Worm (Caenorhabditis elegans): Measurements from ENCODE around the gene rnh-2.

The rnh-2 gene

DNA sequence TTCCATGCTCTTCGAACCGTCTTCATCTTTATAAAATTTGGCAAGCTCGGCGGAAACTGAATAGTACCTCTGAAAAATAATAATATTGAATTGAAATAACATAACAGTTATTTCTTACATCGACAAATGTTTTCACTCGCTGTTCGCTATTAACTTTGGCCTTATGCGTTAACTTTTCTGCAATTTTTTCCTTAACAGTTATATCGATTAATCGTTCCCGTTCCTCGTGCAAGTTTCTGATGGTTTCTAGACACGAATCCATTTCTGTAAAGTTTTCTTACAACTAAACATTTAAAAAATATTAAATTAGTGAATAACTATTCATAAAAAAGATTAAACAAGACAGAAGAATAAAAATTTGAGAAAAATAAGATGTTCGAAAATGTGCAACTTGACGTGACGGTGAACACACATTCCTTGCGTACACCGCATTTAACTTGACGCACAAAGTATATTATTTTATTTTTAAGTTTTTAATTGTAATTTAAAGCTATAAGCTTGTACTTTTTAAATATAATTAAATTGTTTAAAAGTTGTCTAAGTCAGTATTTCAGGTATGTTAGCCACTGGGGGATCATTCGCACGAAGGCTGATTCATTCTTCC, 8.3 kb downstream of the rnh-2 start, which contains the start of the genes prp-9 and mrps-18B (continued):
- TF ChIP-seq lin-15B (tag; optimal IDR thresholded peaks at IDR 0.05) (no peak), php-3 (GFP tag; IDR thresholded peaks at IDR 0.05) (no peak), set-16 (GFP tag; IDR thresholded peaks at IDR 0.05) (no peak), duxl-1 (tag; optimal IDR thresholded peaks at IDR 0.05; ENCODE audit: poor library complexity) (no peak), nhr-77 (tag; optimal IDR thresholded peaks at IDR 0.05) (no peak), snpc-1.2 (GFP tag; IDR thresholded peaks at IDR 0.05) (no peak), fkh-10 (GFP tag; optimal IDR thresholded peaks at IDR 0.05) (no peak), lsy-2 (tag; optimal IDR thresholded peaks at IDR 0.05) (peak in 1 of 2 experiments; percentile 78), ces-1 (GFP tag; optimal IDR thresholded peaks at IDR 0.05) (no peak), rbr-2 (tag; optimal IDR thresholded peaks at IDR 0.05) (no peak), mdt-29 (GFP tag; IDR thresholded peaks at IDR 0.05) (no peak), lin-29 (GFP tag; IDR thresholded peaks at IDR 0.05) (no peak), pha-4 (GFP tag; IDR thresholded peaks at IDR 0.05) (no peak), pha-4 (tag; optimal IDR thresholded peaks at IDR 0.05) (no peak), nhr-11 (tag; optimal IDR thresholded peaks at IDR 0.05) (no peak), mdl-1 (tag; optimal IDR thresholded peaks at IDR 0.05) (no peak), T20F7.1 (GFP tag; optimal IDR thresholded peaks at IDR 0.05) (peak; percentile 66), mxl-2 (GFP tag; conservative IDR thresholded peaks at IDR 0.05) (no peak), ceh-82 (tag; optimal IDR thresholded peaks at IDR 0.05) (no peak), dve-1 (tag; optimal IDR thresholded peaks at IDR 0.05; ENCODE audit: insufficient read depth) (no peak), nhr-48 (tag; optimal IDR thresholded peaks at IDR 0.05) (no peak), madf-5 (GFP tag; IDR thresholded peaks at IDR 0.05) (no peak), mep-1 (tag; optimal IDR thresholded peaks at IDR 0.05) (no peak), hlh-30 (tag; optimal IDR thresholded peaks at IDR 0.05; ENCODE audit: insufficient read depth) (peak; percentile 23), pqm-1 (tag; optimal IDR thresholded peaks at IDR 0.05) (no peak), F37D6.2 (tag; optimal IDR thresholded peaks at IDR 0.05) (no peak), F49E8.2 (tag; optimal IDR thresholded peaks at IDR 0.05; ENCODE audit: borderline replicate concordance) (no peak), F10B5.3 (tag; optimal IDR thresholded peaks at IDR 0.05) (no peak), daf-19 (GFP tag; conservative IDR thresholded peaks at IDR 0.05) (no peak), ceh-28 (tag; optimal IDR thresholded peaks at IDR 0.05) (no peak), lir-3 (tag; optimal IDR thresholded peaks at IDR 0.05) (no peak)

DNA sequence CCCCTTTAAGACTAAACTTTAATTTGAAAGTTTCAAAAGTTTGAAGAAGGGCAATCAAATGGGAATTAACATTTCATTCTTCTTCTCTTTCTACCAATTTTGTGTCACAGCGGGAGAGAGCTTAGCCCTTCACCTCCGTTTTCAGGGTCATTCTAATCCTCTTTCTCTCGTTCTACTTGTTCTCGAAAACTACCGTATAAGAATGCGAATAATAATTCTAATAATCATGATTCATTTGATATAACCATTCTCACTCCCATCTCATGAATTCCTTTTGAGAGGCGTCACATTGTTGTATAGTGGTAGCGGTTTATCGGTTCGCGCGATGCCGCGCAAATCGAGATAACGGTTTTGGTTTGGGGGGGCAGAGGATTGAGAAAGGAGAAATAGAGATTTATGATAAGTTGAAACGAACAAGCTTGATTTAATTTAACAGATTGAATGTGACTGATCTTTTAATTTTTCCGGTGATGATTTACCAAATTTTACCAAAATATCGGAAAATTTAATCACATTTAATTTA, 12.3 kb downstream of the rnh-2 start:
- TF ChIP-seq aha-1 (tag), result peak; percentile 39
- no peak for TF ChIP-seq dmd-9 (GFP tag; IDR thresholded peaks at IDR 0.05)
- TF ChIP-seq T20F7.1 (GFP tag; optimal IDR thresholded peaks at IDR 0.05), result no peak
- no peak for TF ChIP-seq ces-1 (GFP tag; optimal IDR thresholded peaks at IDR 0.05)
- TF ChIP-seq dmd-8 (GFP tag; IDR thresholded peaks at IDR 0.05), result no peak
- TF ChIP-seq nhr-77 (tag; optimal IDR thresholded peaks at IDR 0.05), result no peak
- TF ChIP-seq hmg-1.1 (GFP tag; IDR thresholded peaks at IDR 0.05), result 0 out of 2 replicates have a peak, but pooled peaks have one; percentile 31
- no peak for TF ChIP-seq F44E2.7 (GFP tag; IDR thresholded peaks at IDR 0.05)

DNA sequence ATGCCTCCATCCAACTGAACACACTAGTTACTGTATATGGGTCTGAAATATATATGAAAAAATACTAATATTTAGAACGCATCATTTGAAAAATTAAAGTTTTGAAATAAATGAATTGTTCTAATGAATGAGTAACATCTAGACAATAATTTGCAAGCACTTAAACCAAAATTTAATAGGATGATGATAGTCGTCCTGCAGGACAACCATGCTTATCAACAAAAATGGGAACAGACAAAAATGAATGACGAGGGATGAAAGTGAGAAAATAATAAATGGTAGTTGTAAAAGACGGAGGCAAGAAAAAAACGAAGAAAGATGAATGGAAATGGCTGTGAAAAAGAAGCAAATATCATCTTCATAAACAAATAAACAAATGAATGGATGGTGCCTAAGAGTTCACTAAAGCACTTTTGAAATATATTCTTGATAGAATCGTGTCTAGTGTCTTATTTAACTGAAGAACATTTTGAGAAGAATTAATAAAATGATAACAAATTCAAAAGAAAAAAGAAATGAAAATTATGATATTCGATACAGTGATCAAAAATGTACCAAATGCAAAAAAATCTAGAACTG, 14.3 kb downstream of the rnh-2 start, which contains the start of gene gldi-7:
Gene gldi-7, minus strand, starts transcription at position 42 of the 579 bp plus-strand sequence.
- no peak for TF ChIP-seq snpc-1.2 (GFP tag; IDR thresholded peaks at IDR 0.05)
- TF ChIP-seq ceh-82 (tag; optimal IDR thresholded peaks at IDR 0.05), result no peak
- no peak for TF ChIP-seq daf-12 (tag; optimal IDR thresholded peaks at IDR 0.05)
- TF ChIP-seq pha-4 (GFP tag; IDR thresholded peaks at IDR 0.05), result no peak
- TF ChIP-seq pha-4 (tag; optimal IDR thresholded peaks at IDR 0.05), result no peak
- TF ChIP-seq saeg-2 (GFP tag; IDR thresholded peaks at IDR 0.05), result no peak
- TF ChIP-seq zfp-2 (tag; optimal IDR thresholded peaks at IDR 0.05), result no peak
- TF ChIP-seq hlh-11 (tag; optimal IDR thresholded peaks at IDR 0.05), result no peak
- TF ChIP-seq D1046.2 (GFP tag; IDR thresholded peaks at IDR 0.05), result no peak
- no peak for TF ChIP-seq fkh-10 (GFP tag; optimal IDR thresholded peaks at IDR 0.05)
- no peak for TF ChIP-seq nhr-48 (tag; optimal IDR thresholded peaks at IDR 0.05)
- TF ChIP-seq lin-38 (GFP tag; IDR thresholded peaks at IDR 0.05), result no peak
- TF ChIP-seq aha-1 (tag), result peak; percentile 64
- TF ChIP-seq ZK546.5 (tag; optimal IDR thresholded peaks at IDR 0.05), result no peak
- TF ChIP-seq pqm-1 (tag; optimal IDR thresholded peaks at IDR 0.05), result peak; percentile 63
- no peak for TF ChIP-seq ama-1 (optimal IDR thresholded peaks at IDR 0.05)
- no peak for TF ChIP-seq unc-130 (GFP tag; optimal IDR thresholded peaks at IDR 0.05)
- TF ChIP-seq hlh-30 (tag; optimal IDR thresholded peaks at IDR 0.05; ENCODE audit: insufficient read depth), result no peak
